Worm (Caenorhabditis elegans): ENCODE measurements around the gene C34F6.7.

C34F6.7 gene

DNA sequence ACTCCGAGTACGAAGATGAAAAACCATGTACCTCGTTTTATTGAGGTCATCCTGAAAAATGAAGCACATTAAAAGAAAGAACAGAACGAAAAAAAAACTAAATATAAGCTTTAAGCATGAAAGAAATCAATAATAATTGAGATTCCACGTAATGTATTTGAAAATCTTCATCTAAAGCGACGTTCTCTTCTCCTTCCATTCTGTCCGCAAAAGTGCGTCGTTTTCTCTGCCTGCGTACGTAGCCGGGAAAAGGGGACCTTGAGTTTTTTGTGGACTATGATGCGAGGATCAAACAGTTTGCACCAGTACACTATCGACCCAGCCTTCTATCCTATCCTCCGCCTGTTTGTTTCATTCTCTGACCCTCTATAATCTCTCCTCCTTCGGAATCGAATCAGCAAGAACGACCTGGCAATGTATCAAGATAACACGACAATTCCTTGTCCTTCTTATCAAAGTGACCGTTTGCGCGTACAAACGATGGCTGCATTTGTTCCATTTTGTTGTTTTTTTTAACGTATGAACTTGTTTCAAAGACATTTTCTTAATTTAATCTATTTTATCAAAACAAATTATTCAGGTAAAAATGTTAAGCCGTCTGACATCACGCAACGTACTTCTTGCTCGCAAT is at the start of gene C34F6.7, which contains the start of gene idh-2:
TSS of gene C34F6.7 (minus strand) at position 51 of the 631 bp plus-strand sequence.
TSS of gene idh-2 (plus strand) at position 581 of the 631 bp plus-strand sequence.
- TF ChIP-seq drap-1 (GFP tag; optimal IDR thresholded peaks at IDR 0.05): no peak
- no peak for TF ChIP-seq nhr-28 (tag; optimal IDR thresholded peaks at IDR 0.05)
- TF ChIP-seq nhr-2 (tag; optimal IDR thresholded peaks at IDR 0.05): peak; percentile 38
- no peak for TF ChIP-seq snpc-4 (tag; optimal IDR thresholded peaks at IDR 0.05)
- TF ChIP-seq ham-2 (GFP tag; optimal IDR thresholded peaks at IDR 0.05): peak; percentile 70
- no peak for TF ChIP-seq lsy-2 (tag; optimal IDR thresholded peaks at IDR 0.05)
- no peak for TF ChIP-seq nhr-237 (tag; optimal IDR thresholded peaks at IDR 0.05)
- TF ChIP-seq mep-1 (tag; optimal IDR thresholded peaks at IDR 0.05): peak; percentile 27
- TF ChIP-seq hlh-1 (tag; optimal IDR thresholded peaks at IDR 0.05): peak; percentile 10
- TF ChIP-seq tbx-8 (GFP tag; optimal IDR thresholded peaks at IDR 0.05): no peak
- no peak for TF ChIP-seq bed-3 (GFP tag; optimal IDR thresholded peaks at IDR 0.05)

DNA sequence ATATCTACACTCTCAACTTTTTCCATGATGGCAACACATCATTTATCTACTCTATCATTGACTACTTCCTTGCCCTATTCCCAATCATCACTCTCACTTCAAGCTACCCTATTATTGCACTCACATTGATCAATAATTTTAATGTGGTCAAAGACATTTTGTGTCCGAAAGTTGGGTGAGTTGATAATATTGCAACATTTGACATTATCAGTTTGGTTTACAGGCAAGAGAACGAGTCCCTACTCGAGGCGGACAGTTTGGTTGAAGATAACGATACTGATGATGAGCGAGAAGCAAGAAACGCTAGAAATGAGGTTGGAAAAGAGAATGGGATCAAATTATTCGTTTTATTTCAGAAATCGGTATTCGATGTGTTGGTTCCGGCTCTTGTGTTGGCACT is 49.4 kb upstream of the C34F6.7 start:
- TF ChIP-seq unc-39 (tag; optimal IDR thresholded peaks at IDR 0.05) (no peak), lin-13 (tag; optimal IDR thresholded peaks at IDR 0.05) (no peak), blmp-1 (tag; optimal IDR thresholded peaks at IDR 0.05) (no peak), ceh-39 (tag; optimal IDR thresholded peaks at IDR 0.05) (no peak), M03D4.4 (tag; optimal IDR thresholded peaks at IDR 0.05) (no peak), lin-32 (GFP tag; optimal IDR thresholded peaks at IDR 0.05) (no peak), nhr-28 (tag; optimal IDR thresholded peaks at IDR 0.05) (no peak), ceh-43 (GFP tag; optimal IDR thresholded peaks at IDR 0.05) (no peak), tbx-8 (GFP tag; optimal IDR thresholded peaks at IDR 0.05) (no peak), mls-2 (tag; optimal IDR thresholded peaks at IDR 0.05) (no peak), elt-1 (tag; optimal IDR thresholded peaks at IDR 0.05; ENCODE audit: borderline replicate concordance, insufficient read depth) (no peak), ceh-83 (GFP tag; optimal IDR thresholded peaks at IDR 0.05) (no peak), cnd-1 (tag; optimal IDR thresholded peaks at IDR 0.05) (no peak), hlh-1 (tag; optimal IDR thresholded peaks at IDR 0.05) (no peak), mep-1 (tag; optimal IDR thresholded peaks at IDR 0.05) (no peak)

DNA sequence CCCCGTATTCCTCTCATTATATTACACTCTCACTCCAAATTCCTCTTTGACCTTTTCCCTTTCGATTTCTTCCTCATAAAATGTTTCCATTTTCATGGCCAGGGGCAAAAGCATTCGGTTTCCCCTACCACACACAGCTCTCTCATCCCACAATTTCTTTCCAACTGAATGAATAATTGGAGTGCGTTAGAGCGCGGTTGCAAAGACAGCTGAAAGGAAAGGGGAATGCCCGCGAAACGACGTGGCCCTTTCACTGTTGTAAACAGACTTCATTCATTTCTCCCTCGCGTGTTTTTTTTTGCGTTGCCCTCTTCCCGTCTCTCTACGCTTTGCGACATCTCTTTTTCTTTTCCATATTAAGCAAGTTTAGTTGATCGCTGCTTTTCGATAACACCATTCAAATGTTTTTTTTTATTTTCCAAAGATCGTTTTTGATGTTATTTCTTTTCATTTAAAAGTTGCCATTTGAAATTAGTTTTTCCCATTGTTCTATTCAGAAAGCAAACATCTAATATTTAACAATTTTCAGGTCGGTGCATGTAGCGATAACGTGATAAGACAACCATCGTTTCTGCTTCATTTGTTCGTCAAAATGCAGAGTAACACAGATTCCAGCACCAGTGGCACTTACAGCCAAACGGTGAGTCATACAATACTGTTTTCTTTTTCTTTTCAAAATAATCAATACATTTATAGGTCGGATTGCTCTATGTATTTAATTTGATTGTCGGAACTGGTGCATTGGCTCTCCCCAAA is 47.2 kb upstream of the C34F6.7 start, which contains the start of gene C03A3.2:
TSS of gene C03A3.2 (plus strand) at position 530 of the 756 bp plus-strand sequence.
- TF ChIP-seq sptf-1 (tag; optimal IDR thresholded peaks at IDR 0.05): peak; percentile 50
- peak; percentile 38 for TF ChIP-seq pha-4 (tag; optimal IDR thresholded peaks at IDR 0.05)
- TF ChIP-seq lsy-2 (tag; optimal IDR thresholded peaks at IDR 0.05): peak; percentile 32
- no peak for TF ChIP-seq nhr-2 (tag; optimal IDR thresholded peaks at IDR 0.05)
- no peak for TF ChIP-seq nhr-76 (tag; optimal IDR thresholded peaks at IDR 0.05)
- no peak for TF ChIP-seq tbx-8 (GFP tag; optimal IDR thresholded peaks at IDR 0.05)
- TF ChIP-seq mls-2 (tag; optimal IDR thresholded peaks at IDR 0.05): peak; percentile 35
- no peak for TF ChIP-seq nhr-237 (tag; optimal IDR thresholded peaks at IDR 0.05)
- TF ChIP-seq unc-39 (tag; optimal IDR thresholded peaks at IDR 0.05): no peak
- TF ChIP-seq elt-1 (tag; optimal IDR thresholded peaks at IDR 0.05; ENCODE audit: borderline replicate concordance, insufficient read depth): no peak
- TF ChIP-seq blmp-1 (tag; optimal IDR thresholded peaks at IDR 0.05): peak; percentile 49
- TF ChIP-seq lin-32 (GFP tag; optimal IDR thresholded peaks at IDR 0.05): no peak
- no peak for TF ChIP-seq sem-2 (GFP tag; optimal IDR thresholded peaks at IDR 0.05)
- no peak for TF ChIP-seq mab-5 (tag; optimal IDR thresholded peaks at IDR 0.05)
- TF ChIP-seq ham-2 (GFP tag; optimal IDR thresholded peaks at IDR 0.05): no peak
- TF ChIP-seq M03D4.4 (tag; optimal IDR thresholded peaks at IDR 0.05): no peak
- no peak for TF ChIP-seq unc-62 (GFP tag; optimal IDR thresholded peaks at IDR 0.05)
- no peak for TF ChIP-seq hlh-1 (tag; optimal IDR thresholded peaks at IDR 0.05)
- peak; percentile 84 for TF ChIP-seq mep-1 (tag; optimal IDR thresholded peaks at IDR 0.05)
- peak; percentile 24 for TF ChIP-seq cnd-1 (tag; optimal IDR thresholded peaks at IDR 0.05)
- no peak for TF ChIP-seq ceh-39 (tag; optimal IDR thresholded peaks at IDR 0.05)
- peak; percentile 27 for TF ChIP-seq ztf-11 (tag; optimal IDR thresholded peaks at IDR 0.05)
- TF ChIP-seq unc-120 (tag; optimal IDR thresholded peaks at IDR 0.05; ENCODE audit: poor library complexity, severe bottlenecking): peak; percentile 43
- TF ChIP-seq lin-13 (tag; optimal IDR thresholded peaks at IDR 0.05): no peak
- no peak for TF ChIP-seq flh-1 (GFP tag; optimal IDR thresholded peaks at IDR 0.05)
- no peak for TF ChIP-seq elt-3 (tag; optimal IDR thresholded peaks at IDR 0.05)
- TF ChIP-seq snpc-4 (tag; optimal IDR thresholded peaks at IDR 0.05): no peak
- peak; percentile 39 for TF ChIP-seq drap-1 (GFP tag; optimal IDR thresholded peaks at IDR 0.05)
- peak; percentile 88 for TF ChIP-seq ces-1 (GFP tag; optimal IDR thresholded peaks at IDR 0.05)
- peak; percentile 1 for TF ChIP-seq ceh-43 (GFP tag; optimal IDR thresholded peaks at IDR 0.05)
- no peak for TF ChIP-seq nhr-12 (tag; optimal IDR thresholded peaks at IDR 0.05)
- no peak for TF ChIP-seq bed-3 (GFP tag; optimal IDR thresholded peaks at IDR 0.05)
- TF ChIP-seq nhr-28 (tag; optimal IDR thresholded peaks at IDR 0.05): no peak
- no peak for TF ChIP-seq zip-8 (tag; optimal IDR thresholded peaks at IDR 0.05)
- TF ChIP-seq ceh-83 (GFP tag; optimal IDR thresholded peaks at IDR 0.05): no peak

Measured in whole organism, mixed stage, embryonic.